Worm (Caenorhabditis elegans): ENCODE results near the gene srv-26.

ce11 chrIV:6290741-6291140, 10.9 kb downstream of the srv-26 start, which contains the start of gene srv-24:
- TF ChIP-seq W03F9.2 (tag; optimal IDR thresholded peaks at IDR 0.05) (no peak), him-1 (tag; optimal IDR thresholded peaks at IDR 0.05) (no peak)
